Worm (Caenorhabditis elegans) whole organism, L4 larva: ENCODE results near the gene let-418.

Experiments
- D1046.2 ChIP-seq: fragments of 200-800 bp; sonication (Bioruptor generic); IDR thresholded peaks from 2 replicates; pipeline ENCODE4 v1.3.6; 2022; ENCODE audit warnings: missing genetic modification characterization, missing compliant biosample characterization
- T20F7.1 ChIP-seq: fragments of 200-800 bp; sonication (Bioruptor generic); optimal IDR thresholded peaks from 2 replicates; lab custom pipeline; 2018; ENCODE audit warnings: mild to moderate bottlenecking, missing genetic modification characterization, missing compliant biosample characterization
- Y75B8A.6 ChIP-seq: fragments of 200-800 bp; sonication (Bioruptor generic); IDR thresholded peaks from 2 replicates; pipeline ENCODE4 v1.3.6; 2022; ENCODE audit warnings: missing genetic modification reagents, missing genetic modification characterization, missing compliant biosample characterization
- aha-1 ChIP-seq: fragments of 150-350 bp; peaks from one replicate; lab custom pipeline; 2014; ENCODE audit warnings: missing biosample characterization, missing genetic modification characterization
- ama-1 ChIP-seq: fragments of 150-350 bp; optimal IDR thresholded peaks from 2 replicates; lab custom pipeline; 2014; ENCODE audit warnings: inconsistent platforms, mixed read lengths
- arid-1 ChIP-seq: fragments of 200-800 bp; sonication (Bioruptor generic); conservative IDR thresholded peaks from 2 replicates; pipeline ENCODE4 v1.3.6; 2022; ENCODE audit warnings: missing genetic modification reagents, missing genetic modification characterization, missing compliant biosample characterization
- attf-4 ChIP-seq: sonication (generic microtip); optimal IDR thresholded peaks from 3 replicates; lab custom pipeline; 2017; ENCODE audit warnings: missing biosample characterization, missing genetic modification characterization
- ceh-28 ChIP-seq: fragments of 150-350 bp; optimal IDR thresholded peaks from 2 replicates; lab custom pipeline; 2014; ENCODE audit warnings: missing biosample characterization, missing genetic modification reagents, missing genetic modification characterization
- ceh-44 ChIP-seq: fragments of 200-800 bp; sonication (Bioruptor generic); IDR thresholded peaks from 2 replicates; pipeline ENCODE4 v1.3.6; 2022; ENCODE audit warnings: missing genetic modification reagents, missing genetic modification characterization, missing compliant biosample characterization
- daf-16 ChIP-seq, 3 experiments: sonication (generic microtip); optimal IDR thresholded peaks; 2 replicates each; lab custom pipeline; 2016 to 2017; ENCODE audit warnings: missing genetic modification characterization in 3 of 3, missing genetic modification reagents in 3 of 3, mild to moderate bottlenecking in 2 of 3, missing compliant biosample characterization in 2 of 3, missing biosample characterization in 1 of 3, moderate library complexity in 1 of 3
- dmd-6 ChIP-seq: fragments of 200-800 bp; sonication (Bioruptor generic); IDR thresholded peaks from 2 replicates; pipeline ENCODE4 v1.3.6; 2022; ENCODE audit warnings: missing genetic modification reagents, missing genetic modification characterization, missing compliant biosample characterization
- dmd-8 ChIP-seq: fragments of 200-800 bp; sonication (Bioruptor generic); IDR thresholded peaks from 2 replicates; pipeline ENCODE4 v1.3.6; 2022; ENCODE audit warnings: missing genetic modification characterization, missing compliant biosample characterization
- dve-1 ChIP-seq: sonication (generic microtip); optimal IDR thresholded peaks from 2 replicates; lab custom pipeline; 2017; ENCODE audit warnings: antibody characterized with exemption, mild to moderate bottlenecking, missing genetic modification characterization, missing compliant biosample characterization; ENCODE audit not compliant: insufficient read depth
- fkh-10 ChIP-seq: fragments of 150-350 bp; optimal IDR thresholded peaks from 2 replicates; lab custom pipeline; 2014; ENCODE audit warnings: missing biosample characterization, missing genetic modification reagents, missing genetic modification characterization
- hif-1 ChIP-seq, 2 experiments: sonication (generic microtip); optimal IDR thresholded peaks; 2 replicates each; lab custom pipeline; 2016 to 2017; ENCODE audit warnings: missing compliant biosample characterization in 2 of 2, missing genetic modification characterization in 2 of 2, missing genetic modification reagents in 2 of 2, missing genotype in 2 of 2, mild to moderate bottlenecking in 1 of 2
- hlh-11 ChIP-seq: fragments of 200-800 bp; sonication (Bioruptor generic); optimal IDR thresholded peaks from 2 replicates; lab custom pipeline; 2018; ENCODE audit warnings: mild to moderate bottlenecking, missing genetic modification characterization, missing compliant biosample characterization
- hlh-30 ChIP-seq: sonication (generic microtip); optimal IDR thresholded peaks from 2 replicates; lab custom pipeline; 2017; ENCODE audit warnings: antibody characterized with exemption, mild to moderate bottlenecking, missing genetic modification characterization, missing compliant biosample characterization; ENCODE audit not compliant: insufficient read depth
- lim-7 ChIP-seq: fragments of 200-800 bp; sonication (Bioruptor generic); IDR thresholded peaks from 2 replicates; pipeline ENCODE4 v1.3.6; 2022; ENCODE audit warnings: missing genetic modification characterization, missing compliant biosample characterization
- lin-1 ChIP-seq: fragments of 200-800 bp; sonication (Bioruptor generic); IDR thresholded peaks from 2 replicates; pipeline ENCODE4 v1.3.6; 2022; ENCODE audit warnings: missing genetic modification reagents, missing genetic modification characterization, missing compliant biosample characterization
- lin-13 ChIP-seq: fragments of 150-350 bp; optimal IDR thresholded peaks from 2 replicates; lab custom pipeline; 2014; ENCODE audit warnings: missing biosample characterization, missing genetic modification reagents, missing genetic modification characterization
- lin-38 ChIP-seq: fragments of 200-800 bp; sonication (Bioruptor generic); IDR thresholded peaks from 2 replicates; pipeline ENCODE4 v1.3.6; 2022; ENCODE audit warnings: missing genetic modification reagents, missing genetic modification characterization, missing compliant biosample characterization
- madf-9 ChIP-seq: fragments of 200-800 bp; sonication (Bioruptor generic); conservative IDR thresholded peaks from 2 replicates; pipeline ENCODE4 v1.3.6; 2022; ENCODE audit warnings: missing genetic modification reagents, missing genetic modification characterization, missing compliant biosample characterization
- mdl-1 ChIP-seq, 2 experiments: fragments of 150-350 bp in 1 of 2; sonication (generic microtip) in 1 of 2; optimal IDR thresholded peaks; 2 replicates each; lab custom pipeline; 2014 to 2017; ENCODE audit warnings: missing biosample characterization in 2 of 2, missing genetic modification characterization in 2 of 2
- mxl-3 ChIP-seq: fragments of 200-800 bp; sonication (Bioruptor generic); optimal IDR thresholded peaks from 2 replicates; lab custom pipeline; 2018; ENCODE audit warnings: mild to moderate bottlenecking, missing genetic modification characterization, missing compliant biosample characterization
- nhr-28 ChIP-seq: fragments of 150-350 bp; optimal IDR thresholded peaks from 2 replicates; lab custom pipeline; 2014; ENCODE audit warnings: missing biosample characterization, missing genetic modification characterization
- nhr-48 ChIP-seq: sonication (generic microtip); optimal IDR thresholded peaks from 2 replicates; lab custom pipeline; 2016; ENCODE audit warnings: mild to moderate bottlenecking, missing genetic modification characterization, missing compliant biosample characterization
- nhr-6 ChIP-seq: fragments of 150-350 bp; optimal IDR thresholded peaks from 2 replicates; lab custom pipeline; 2014; ENCODE audit warnings: missing biosample characterization, missing genetic modification characterization
- php-3 ChIP-seq: fragments of 200-800 bp; sonication (Bioruptor generic); IDR thresholded peaks from 2 replicates; pipeline ENCODE4 v1.3.6; 2022; ENCODE audit warnings: missing genetic modification reagents, missing genetic modification characterization, missing compliant biosample characterization
- pqm-1 ChIP-seq: sonication (generic microtip); optimal IDR thresholded peaks from 2 replicates; lab custom pipeline; 2017; ENCODE audit warnings: missing biosample characterization, missing genetic modification characterization
- snpc-1.2 ChIP-seq: fragments of 200-800 bp; sonication (Bioruptor generic); IDR thresholded peaks from 2 replicates; pipeline ENCODE4 v1.3.6; 2022; ENCODE audit warnings: missing genetic modification reagents, missing genetic modification characterization, missing compliant biosample characterization
- unc-62 ChIP-seq, 3 experiments: fragments of 150-350 bp in 1 of 3; sonication (generic microtip); optimal IDR thresholded peaks in 2 of 3; peaks in 1 of 3; 1 replicate in 1 of 3; 2 replicates in 2 of 3; lab custom pipeline; 2014 to 2017; ENCODE audit warnings: missing biosample characterization in 3 of 3, missing genetic modification characterization in 3 of 3, missing genetic modification reagents in 3 of 3, missing genotype in 1 of 3
- zip-11 ChIP-seq: fragments of 200-800 bp; sonication (Bioruptor generic); IDR thresholded peaks from 2 replicates; pipeline ENCODE4 v1.3.6; 2022; ENCODE audit warnings: missing genetic modification characterization, missing compliant biosample characterization
- zip-2 ChIP-seq: fragments of 150-350 bp; optimal IDR thresholded peaks from 2 replicates; lab custom pipeline; 2014; ENCODE audit warnings: missing biosample characterization, missing genetic modification characterization
- ztf-11 ChIP-seq: fragments of 150-350 bp; optimal IDR thresholded peaks from 2 replicates; lab custom pipeline; 2014; ENCODE audit warnings: missing biosample characterization, missing genetic modification characterization

let-418 gene

DNA sequence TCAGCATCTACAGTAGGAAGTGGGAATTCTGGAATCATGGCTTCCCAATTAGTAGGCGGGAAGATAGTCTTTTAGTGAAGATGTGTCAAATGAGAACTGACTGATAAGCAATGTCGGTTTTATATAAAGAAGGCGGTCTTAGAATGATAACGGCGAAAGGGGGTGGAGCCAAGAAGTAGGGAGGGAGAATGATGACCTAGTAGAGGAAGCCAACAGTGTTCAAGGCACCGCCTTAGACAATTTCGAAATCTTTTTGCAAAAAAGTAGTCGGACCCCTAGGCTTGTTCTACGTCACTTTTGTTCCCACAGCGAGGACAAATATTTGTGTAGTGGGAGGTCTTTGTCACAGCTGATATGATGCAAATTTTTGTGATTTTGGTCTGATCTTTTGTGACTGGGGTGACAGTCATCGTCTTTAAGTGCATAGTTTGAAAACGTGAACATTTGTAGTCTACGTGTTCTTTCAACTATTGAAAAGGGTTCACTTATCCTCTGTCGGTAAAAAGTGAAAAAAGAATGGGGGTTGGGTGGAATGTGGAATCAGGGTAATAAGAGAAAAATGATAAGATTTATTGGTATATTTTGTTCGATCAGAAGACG, 13.5 kb upstream of the let-418 start, which contains the start of gene ZC250.4 (continued):
- TF ChIP-seq Y75B8A.6 (GFP tag; lab: Robert Waterston, UW): no peak
- TF ChIP-seq aha-1: peak; percentile 74
- TF ChIP-seq ceh-44 (GFP tag; lab: Robert Waterston, UW): no peak
- no peak for TF ChIP-seq attf-4 (tag; lab: Kevin White, UChicago)
- peak in 1 of 2 experiments; percentile 73 for TF ChIP-seq hif-1 (tag; optimal IDR thresholded peaks at IDR 0.05; lab: Kevin White, UChicago)
- TF ChIP-seq zip-11 (GFP tag; lab: Robert Waterston, UW): no peak
- TF ChIP-seq D1046.2 (GFP tag; lab: Robert Waterston, UW): no peak
- no peak for TF ChIP-seq lin-13 (GFP tag; lab: Kevin White, UChicago)
- no peak for TF ChIP-seq lim-7 (GFP tag; lab: Robert Waterston, UW)
- TF ChIP-seq ceh-28: no peak
- TF ChIP-seq mxl-3 (GFP tag; lab: Kevin White, UChicago): no peak
- peak; percentile 21 for TF ChIP-seq ama-1 (lab: Kevin White, UChicago)
- TF ChIP-seq zip-2 (tag; lab: Kevin White, UChicago): no peak

DNA sequence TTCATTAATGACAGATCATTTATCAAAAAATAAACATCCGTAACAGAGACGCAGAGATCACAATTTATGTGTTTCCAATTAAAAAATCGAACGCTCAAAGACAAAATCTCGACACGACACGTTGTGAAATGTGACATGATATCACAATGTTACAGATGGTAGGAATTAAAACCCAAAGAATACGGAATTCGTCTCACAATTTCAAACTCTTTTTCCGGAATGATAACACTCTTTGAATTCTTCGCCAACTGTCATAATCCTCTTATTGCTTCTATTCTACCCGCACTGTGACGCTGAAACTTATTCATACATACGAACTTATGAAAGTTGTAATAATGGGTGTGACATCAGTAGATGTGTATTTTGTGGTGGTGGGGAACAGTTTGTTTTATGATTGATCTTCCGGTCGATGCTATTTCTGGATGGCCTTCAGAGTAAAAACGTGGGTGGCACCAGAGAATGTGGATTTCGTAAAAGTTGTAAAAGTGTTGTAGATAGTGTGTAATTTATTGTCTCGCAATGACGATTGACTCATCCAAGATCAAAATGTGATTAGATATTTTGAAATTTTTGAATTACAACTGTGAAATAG, 10.1 kb upstream of the let-418 start:
- TF ChIP-seq snpc-1.2 (no peak), dve-1 (peak; percentile 44), hlh-11 (tag; lab: Kevin White, UChicago) (peak; percentile 57), hlh-30 (tag; lab: Kevin White, UChicago) (peak; percentile 21), lin-38 (GFP tag; lab: Robert Waterston, UW) (no peak), mxl-3 (GFP tag; lab: Kevin White, UChicago) (peak; percentile 13), dmd-8 (GFP tag; lab: Robert Waterston, UW) (no peak), mdl-1 (tag; optimal IDR thresholded peaks at IDR 0.05; lab: Kevin White, UChicago) (peak in 1 of 2 experiments; percentile 16), daf-16 (GFP tag; optimal IDR thresholded peaks at IDR 0.05; lab: Kevin White, UChicago) (no peak), daf-16 (tag; optimal IDR thresholded peaks at IDR 0.05; lab: Kevin White, UChicago) (peak; percentile 7), nhr-48 (tag; lab: Kevin White, UChicago) (peak; percentile 49), dmd-6 (GFP tag; lab: Robert Waterston, UW) (peak; percentile 90), lin-1 (GFP tag; lab: Robert Waterston, UW) (peak; percentile 54; the same call in 1 of the 2 replicates), nhr-28 (tag; lab: Kevin White, UChicago) (peak; percentile 68), unc-62 (GFP tag; optimal IDR thresholded peaks at IDR 0.05 in 1 of 2; lab: Kevin White, UChicago) (peak in 1 of 2 experiments; percentile 90), unc-62 (tag; optimal IDR thresholded peaks at IDR 0.05; lab: Kevin White, UChicago) (no peak)

- TF ChIP-seq fkh-10 (GFP tag; lab: Kevin White, UChicago) (no peak), nhr-48 (tag; lab: Kevin White, UChicago) (peak; percentile 2), ztf-11 (no peak), dve-1 (peak; percentile 53), ama-1 (lab: Kevin White, UChicago) (no peak), T20F7.1 (GFP tag; lab: Kevin White, UChicago) (no peak), hlh-11 (tag; lab: Kevin White, UChicago) (peak; percentile 32), nhr-6 (tag; lab: Kevin White, UChicago) (no peak), pqm-1 (peak; percentile 2), arid-1 (GFP tag; lab: Robert Waterston, UW) (no peak), madf-9 (no peak), dmd-6 (GFP tag; lab: Robert Waterston, UW) (peak; percentile 83), daf-16 (GFP tag; optimal IDR thresholded peaks at IDR 0.05; lab: Kevin White, UChicago) (no peak), daf-16 (tag; optimal IDR thresholded peaks at IDR 0.05; lab: Kevin White, UChicago) (peak; percentile 69), nhr-28 (tag; lab: Kevin White, UChicago) (peak; percentile 40), php-3 (peak; percentile 94)
Observed at ce11 chrV:5819903-5820302, 6.7 kb upstream of the let-418 start.
